Fruit fly (Drosophila melanogaster) S2 (cell line): ENCODE measurements around the gene CG6012.

Experiments
- CG8478 ChIP-seq: fragments of >200 bp; optimal IDR thresholded peaks from 2 replicates; lab custom pipeline; 2018
- CTCF ChIP-seq, 2 experiments: fragments of >200 bp; optimal IDR thresholded peaks; 2 replicates each; lab custom pipeline; 2018

Gene CG6012

DNA sequence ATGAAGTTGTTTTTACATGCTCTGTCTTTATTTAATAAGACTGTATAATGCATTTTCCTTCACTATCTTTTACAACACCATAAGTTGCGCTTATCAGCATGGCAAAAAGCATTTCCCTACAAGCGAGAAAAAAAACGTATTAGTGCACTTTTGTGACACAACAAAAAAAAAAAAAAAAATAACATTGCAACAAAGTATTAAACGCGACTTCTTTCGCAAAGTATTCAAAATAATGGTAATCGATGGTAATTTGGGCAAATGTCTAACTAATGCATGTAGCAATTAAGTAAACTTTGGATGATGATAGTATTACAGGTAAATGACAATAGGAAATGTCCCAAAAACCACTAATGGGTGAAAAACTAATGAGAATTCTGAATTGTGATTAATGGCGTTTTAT lies 13.3 kb downstream of the CG6012 start:
- TF ChIP-seq CTCF (optimal IDR thresholded peaks at IDR 0.05; lab: Kevin White, UChicago), result no peak
- no peak for TF ChIP-seq CG8478 (lab: Kevin White, UChicago)

DNA sequence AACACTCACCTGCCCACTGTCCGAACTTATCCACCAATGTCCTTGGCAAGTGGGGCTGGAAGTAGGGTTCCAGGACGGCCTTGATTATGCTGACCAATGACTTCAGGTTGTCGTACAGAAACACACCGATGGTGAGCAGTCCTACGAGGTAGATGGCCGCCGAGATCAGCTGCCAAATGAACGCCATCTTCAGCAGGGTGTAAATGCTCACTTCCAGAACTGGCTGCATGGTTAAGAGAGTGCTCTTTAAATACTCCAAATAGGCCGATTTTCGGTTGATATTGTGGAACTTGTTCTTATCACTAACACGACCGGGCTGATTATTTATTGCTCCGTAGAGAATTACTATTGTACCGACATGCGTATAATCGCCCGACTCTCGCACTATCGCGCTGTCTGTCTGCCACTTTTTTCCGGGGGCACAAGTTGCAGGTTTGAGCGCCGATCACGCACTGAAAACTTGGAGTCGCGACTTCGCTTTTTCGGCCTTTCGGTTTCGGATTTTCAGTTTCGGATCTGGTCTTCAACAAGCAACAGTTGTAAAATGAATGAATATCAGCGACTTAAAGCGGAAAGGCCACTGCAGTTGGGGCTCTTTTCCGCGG lies 14.4 kb downstream of the CG6012 start:
- TF ChIP-seq CG8478 (lab: Kevin White, UChicago), result no peak
- TF ChIP-seq CTCF (optimal IDR thresholded peaks at IDR 0.05; lab: Kevin White, UChicago), result no peak

DNA sequence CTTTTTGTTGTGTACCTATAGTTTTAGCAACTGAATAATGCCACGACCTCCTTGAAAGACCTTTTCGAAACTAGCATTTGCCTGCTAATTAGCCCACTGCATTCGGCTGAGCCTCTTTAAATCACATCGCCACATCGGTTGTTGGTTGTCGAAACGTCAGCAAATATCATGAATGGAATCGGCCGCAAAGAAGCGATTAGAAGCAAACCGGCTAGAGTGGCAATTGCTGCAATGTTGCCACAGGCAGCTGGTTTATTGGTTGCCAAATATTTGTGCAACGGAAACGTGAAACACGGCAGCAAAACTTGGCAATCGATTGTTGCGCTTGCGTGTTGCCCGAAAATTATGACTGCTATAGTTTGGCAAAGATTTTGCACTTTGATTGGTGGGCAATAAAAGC lies 16.1 kb downstream of the CG6012 start:
- no peak for TF ChIP-seq CG8478 (lab: Kevin White, UChicago)
- no peak for TF ChIP-seq CTCF (optimal IDR thresholded peaks at IDR 0.05; lab: Kevin White, UChicago)

DNA sequence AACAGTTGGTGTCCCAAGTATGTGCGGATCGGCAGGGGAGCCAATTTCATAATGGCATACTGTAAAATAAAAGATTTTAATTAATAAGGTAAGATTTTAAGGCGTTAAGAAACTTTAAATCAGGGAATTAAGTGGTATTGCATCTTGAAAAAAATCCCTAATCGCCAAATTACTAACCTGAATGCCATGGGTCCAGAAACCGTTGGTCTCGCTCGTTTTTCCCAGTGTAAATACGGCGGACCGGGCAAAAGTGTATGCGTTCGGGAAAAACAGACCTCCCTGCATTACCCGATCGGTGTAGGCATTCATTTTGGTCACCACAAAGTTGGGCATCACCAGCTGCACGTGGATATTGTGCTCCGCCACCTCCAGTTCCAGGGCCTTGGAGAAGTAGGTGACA lies 18.0 kb downstream of the CG6012 start:
- TF ChIP-seq CTCF (optimal IDR thresholded peaks at IDR 0.05; lab: Kevin White, UChicago), result no peak
- no peak for TF ChIP-seq CG8478 (lab: Kevin White, UChicago)

DNA sequence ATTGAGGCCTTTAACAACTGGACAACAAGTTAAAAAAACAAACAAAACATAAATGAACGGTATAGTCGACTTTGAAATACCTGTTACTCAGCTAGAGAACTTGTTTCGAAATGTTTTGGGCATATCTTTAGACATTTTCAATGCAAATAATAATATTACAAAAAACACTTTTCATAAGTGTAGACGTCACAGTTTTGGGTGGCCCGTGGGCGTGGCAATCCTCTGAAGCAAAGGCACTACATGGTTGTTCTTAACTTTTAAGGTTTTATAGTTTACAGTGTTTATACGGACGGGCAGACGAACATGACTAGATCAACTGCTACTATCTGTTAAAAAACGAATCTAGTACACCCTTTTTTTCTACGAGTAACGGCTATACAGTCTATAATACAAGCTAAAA lies 18.8 kb downstream of the CG6012 start:
- no peak for TF ChIP-seq CTCF (optimal IDR thresholded peaks at IDR 0.05; lab: Kevin White, UChicago)
- no peak for TF ChIP-seq CG8478 (lab: Kevin White, UChicago)

DNA sequence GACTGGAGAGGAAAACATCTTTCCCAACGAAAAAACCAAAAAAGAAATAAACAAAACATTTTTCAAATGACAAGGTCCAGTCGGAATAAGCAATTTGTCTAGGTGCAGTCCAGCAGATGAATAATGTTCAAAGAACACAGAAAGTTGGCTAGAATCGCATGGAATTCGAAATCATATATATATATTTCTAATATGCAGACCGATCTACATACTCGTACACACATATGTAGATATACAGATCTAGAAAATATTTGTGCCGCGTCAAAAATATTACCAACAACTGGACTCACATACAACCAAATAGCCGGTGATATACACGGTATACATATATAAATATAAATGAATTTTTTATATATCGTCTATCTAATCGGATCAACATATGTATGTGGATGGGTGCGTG lies 21.6 kb downstream of the CG6012 start:
- TF ChIP-seq CTCF (optimal IDR thresholded peaks at IDR 0.05; lab: Kevin White, UChicago) (no peak), CG8478 (lab: Kevin White, UChicago) (no peak)

DNA sequence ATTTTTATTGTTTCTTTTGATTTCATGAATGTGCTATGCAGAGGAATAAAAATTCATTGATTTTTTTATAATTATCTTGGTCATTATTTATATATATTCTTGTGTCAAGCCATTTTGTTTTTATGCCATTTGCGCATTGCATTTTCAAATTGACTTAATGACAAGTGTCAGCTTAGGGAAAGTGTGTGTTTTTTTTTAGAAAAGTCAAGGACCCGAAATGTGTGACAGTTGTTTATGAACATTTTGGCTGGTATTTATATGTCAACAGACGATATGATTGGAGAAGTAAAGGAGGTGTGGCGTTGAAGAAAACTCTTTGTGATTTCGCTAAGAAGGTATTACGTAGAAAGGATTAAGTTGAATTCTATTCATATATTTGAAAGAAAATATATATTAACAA lies 23.6 kb downstream of the CG6012 start, which contains the start of the genes SclA and SclB:
SclA (plus strand) TSS at position 301 of the 400 bp plus-strand sequence.
SclB (plus strand) TSS at position 301 of the 400 bp plus-strand sequence.
- TF ChIP-seq CG8478 (lab: Kevin White, UChicago) (no peak), CTCF (optimal IDR thresholded peaks at IDR 0.05; lab: Kevin White, UChicago) (no peak)

DNA sequence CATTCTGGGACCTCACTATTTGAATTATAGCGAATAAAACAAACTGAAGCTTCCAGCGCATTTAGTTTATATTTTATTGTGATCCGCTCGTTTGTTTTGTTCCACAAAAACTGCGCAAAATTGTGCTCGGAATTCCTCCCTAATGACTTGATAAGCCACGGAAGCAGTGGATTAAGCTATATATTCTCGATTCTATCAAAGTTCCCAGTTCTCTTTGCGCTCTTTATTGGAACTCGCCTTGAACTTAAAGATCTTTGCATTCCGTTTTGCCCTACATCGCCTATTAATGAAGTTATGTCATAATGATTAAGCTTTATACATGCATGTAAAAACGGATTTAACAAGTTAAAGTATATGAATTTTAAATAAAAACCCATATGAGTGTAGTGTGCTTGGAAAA lies 24.1 kb downstream of the CG6012 start, which contains the start of gene Nepl9:
Nepl9 (minus strand) TSS at position 101 of the 400 bp plus-strand sequence.
- TF ChIP-seq CTCF (optimal IDR thresholded peaks at IDR 0.05; lab: Kevin White, UChicago), result no peak

DNA sequence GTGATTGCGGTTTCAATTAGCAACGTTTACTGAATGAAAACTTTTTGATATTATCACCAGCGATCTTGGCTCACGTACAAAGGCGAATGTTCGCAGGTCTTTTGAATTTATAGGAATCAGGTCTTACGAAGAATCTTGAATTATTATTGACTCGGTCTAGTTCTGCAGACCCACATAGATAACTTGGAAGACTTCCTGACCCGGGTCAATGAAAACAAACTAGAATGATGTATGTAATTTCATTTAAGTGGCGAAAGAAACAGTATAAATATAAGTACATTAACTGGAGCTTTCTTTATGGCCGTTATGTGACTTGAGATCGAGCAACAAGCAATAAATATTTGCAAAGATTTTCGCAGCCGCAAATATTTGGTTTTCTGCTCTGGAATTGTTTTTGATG lies 26.9 kb downstream of the CG6012 start, which contains the start of gene CG13282:
CG13282 (minus strand) TSS at position 101 of the 400 bp plus-strand sequence.
- TF ChIP-seq CTCF (optimal IDR thresholded peaks at IDR 0.05; lab: Kevin White, UChicago) (no peak), CG8478 (lab: Kevin White, UChicago) (no peak)

DNA sequence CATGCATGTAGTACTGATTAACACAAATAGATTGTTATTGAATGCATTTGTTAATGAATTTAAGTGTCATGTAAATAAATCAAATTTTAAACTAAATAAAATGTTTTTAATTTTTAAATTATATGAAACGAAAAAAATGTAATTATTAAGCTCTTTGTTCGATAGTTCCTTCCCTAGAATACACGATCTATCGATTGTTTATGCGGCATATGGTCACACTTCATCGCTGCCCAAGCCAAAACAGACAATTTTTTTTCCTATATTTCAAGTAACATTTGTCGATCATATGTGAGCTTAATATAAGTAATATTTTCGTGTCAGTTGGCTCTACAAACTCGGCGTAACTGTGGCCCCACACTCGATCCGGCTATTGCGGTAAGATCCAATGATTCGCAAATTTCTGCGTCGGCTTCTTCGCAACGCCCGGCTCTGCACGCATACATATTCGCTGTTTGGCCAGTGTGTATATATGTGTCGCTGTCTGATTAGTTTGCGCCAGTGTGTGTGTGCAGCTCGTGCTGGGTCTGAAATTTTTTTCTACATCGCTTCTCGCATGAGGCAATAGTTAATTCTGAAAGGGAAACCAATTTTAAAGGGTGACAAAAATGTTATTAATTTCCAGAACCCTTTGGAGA lies 34.3 kb downstream of the CG6012 start, which contains the start of gene AspRS-m:
AspRS-m (plus strand) TSS at position 207 of the 635 bp plus-strand sequence.
- TF ChIP-seq CTCF (optimal IDR thresholded peaks at IDR 0.05; lab: Kevin White, UChicago) (no peak), CG8478 (lab: Kevin White, UChicago) (no peak)

DNA sequence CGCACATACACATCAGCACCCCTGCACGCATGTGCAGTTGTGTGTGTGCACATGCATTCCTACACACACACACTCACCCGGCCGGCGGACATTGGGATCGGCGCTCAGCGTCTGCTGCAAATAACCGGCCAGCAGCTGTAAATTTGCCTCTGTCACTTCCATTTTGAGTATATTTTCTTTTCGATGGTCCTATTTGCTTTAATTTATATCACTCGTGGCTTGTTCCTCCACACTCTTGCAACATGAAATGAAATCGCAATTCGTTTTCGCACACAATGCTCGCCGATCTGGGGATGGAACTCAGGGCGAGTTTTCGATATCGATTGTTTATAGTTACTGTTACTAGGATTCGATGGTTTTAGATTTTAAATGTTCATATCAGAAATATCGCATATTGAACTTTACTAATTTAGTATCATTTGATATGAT lies 36.4 kb downstream of the CG6012 start, which contains the start of gene Cse1:
Cse1 (minus strand) TSS at position 303 of the 429 bp plus-strand sequence.
- TF ChIP-seq CG8478 (lab: Kevin White, UChicago) (no peak), CTCF (optimal IDR thresholded peaks at IDR 0.05; lab: Kevin White, UChicago) (no peak)

DNA sequence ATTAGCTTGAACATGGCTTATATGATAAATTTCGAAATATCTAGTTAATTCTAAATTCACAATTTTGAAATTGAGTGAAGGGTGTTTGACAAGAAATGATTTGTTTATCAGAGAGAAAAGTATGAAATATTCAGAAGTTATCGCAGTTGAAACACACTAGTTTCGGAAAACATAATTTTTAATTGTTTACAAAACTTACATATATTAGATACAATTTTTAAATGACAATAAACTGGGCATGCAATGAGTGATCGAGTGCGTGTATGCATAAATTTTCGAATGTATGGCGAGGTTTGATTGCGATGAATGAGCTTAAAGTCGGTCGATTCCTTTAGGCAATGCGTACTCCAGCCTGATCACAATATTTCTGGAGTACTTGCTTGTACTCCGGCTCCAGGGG lies 40.3 kb downstream of the CG6012 start, which contains the start of gene CG13280:
CG13280 (minus strand) TSS at position 101 of the 400 bp plus-strand sequence.
- TF ChIP-seq CG8478 (lab: Kevin White, UChicago), result no peak
- no peak for TF ChIP-seq CTCF (optimal IDR thresholded peaks at IDR 0.05; lab: Kevin White, UChicago)

DNA sequence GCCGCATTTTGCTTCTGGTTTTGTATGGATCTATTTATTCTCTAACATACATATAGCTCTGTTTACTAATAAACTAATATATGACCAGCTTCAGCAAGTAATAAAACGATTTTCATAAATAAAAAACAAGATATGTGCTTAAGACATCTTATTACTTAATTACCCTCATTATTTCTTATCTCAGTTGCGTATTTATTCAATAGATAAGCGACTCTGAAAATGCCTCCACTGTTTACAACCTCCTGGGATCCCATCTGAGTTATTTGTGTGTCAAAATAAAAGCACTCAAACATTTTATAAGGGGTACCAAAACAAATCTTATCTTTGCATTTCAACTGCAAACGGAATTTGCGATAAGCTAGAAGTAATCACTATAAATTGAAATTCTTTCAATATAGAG lies 41.6 kb downstream of the CG6012 start:
- TF ChIP-seq CG8478 (lab: Kevin White, UChicago), result no peak
- no peak for TF ChIP-seq CTCF (optimal IDR thresholded peaks at IDR 0.05; lab: Kevin White, UChicago)

DNA sequence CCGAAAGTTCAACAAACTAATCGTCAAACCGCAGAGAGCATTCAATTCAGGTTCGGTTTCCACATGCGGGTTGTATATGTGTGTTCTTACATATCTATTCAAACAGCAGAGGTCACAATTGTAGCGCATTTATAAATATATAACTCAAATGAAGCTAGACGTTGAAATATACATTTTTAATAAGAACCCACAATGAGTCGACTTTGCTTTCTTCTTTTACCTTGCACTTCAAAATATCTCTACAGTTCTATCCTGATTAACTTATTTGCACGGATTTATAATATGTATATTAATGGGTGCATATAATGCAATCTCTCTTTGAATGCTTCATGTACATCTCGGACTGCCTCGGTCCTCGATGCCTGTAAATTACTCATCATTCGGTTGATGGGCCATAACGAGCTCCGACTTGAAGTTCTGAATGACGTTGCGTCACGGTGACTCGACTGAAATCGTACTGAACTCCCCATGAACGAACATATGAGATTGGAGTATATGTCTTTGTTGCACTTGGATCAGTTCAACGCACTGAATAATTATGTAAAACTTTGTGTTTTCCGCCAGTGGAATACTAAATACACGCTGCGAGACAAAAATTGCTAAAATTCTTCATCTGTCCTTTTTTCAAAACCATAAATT lies 42.8 kb downstream of the CG6012 start:
- no peak for TF ChIP-seq CTCF (optimal IDR thresholded peaks at IDR 0.05; lab: Kevin White, UChicago)
- no peak for TF ChIP-seq CG8478 (lab: Kevin White, UChicago)
